Fruit fly (Drosophila melanogaster): ENCODE measurements around the gene CG8773.

CG8773 gene

dm6 chr3R:13303126-13303525 lies 8.6 kb downstream of the CG8773 start, which contains the start of gene CG43208:
CG43208 (plus strand) TSS chr3R:13303426.
- TF ChIP-seq dac (GFP tag; optimal IDR thresholded peaks at IDR 0.05), result no peak
- no peak for TF ChIP-seq ss (GFP tag; optimal IDR thresholded peaks at IDR 0.05)
- no peak for TF ChIP-seq fkh (GFP tag; optimal IDR thresholded peaks at IDR 0.05)
- TF ChIP-seq CG4318 (GFP tag; optimal IDR thresholded peaks at IDR 0.05), result no peak
- no peak for TF ChIP-seq pdm3 (GFP tag; optimal IDR thresholded peaks at IDR 0.05)
- no peak for TF ChIP-seq Met (GFP tag; optimal IDR thresholded peaks at IDR 0.05)
- TF ChIP-seq CG3919 (GFP tag; optimal IDR thresholded peaks at IDR 0.05), result no peak
- TF ChIP-seq CG15336 (GFP tag; IDR thresholded peaks at IDR 0.05), result no peak
- TF ChIP-seq CG10669 (GFP tag; optimal IDR thresholded peaks at IDR 0.05), result no peak
- TF ChIP-seq Gug (GFP tag; IDR thresholded peaks at IDR 0.05), result no peak
- no peak for TF ChIP-seq Hr39 (GFP tag; optimal IDR thresholded peaks at IDR 0.05)
- no peak for TF ChIP-seq CG8319 (GFP tag; optimal IDR thresholded peaks at IDR 0.05)
- TF ChIP-seq dsx (GFP tag; optimal IDR thresholded peaks at IDR 0.05; ENCODE audit: poor library complexity, severe bottlenecking), result no peak
- TF ChIP-seq Sox14 (GFP tag; optimal IDR thresholded peaks at IDR 0.05), result no peak
- no peak for TF ChIP-seq CG11762 (GFP tag; optimal IDR thresholded peaks at IDR 0.05; ENCODE audit: insufficient read depth)
- TF ChIP-seq Smox (GFP tag; optimal IDR thresholded peaks at IDR 0.05), result no peak

DNA sequence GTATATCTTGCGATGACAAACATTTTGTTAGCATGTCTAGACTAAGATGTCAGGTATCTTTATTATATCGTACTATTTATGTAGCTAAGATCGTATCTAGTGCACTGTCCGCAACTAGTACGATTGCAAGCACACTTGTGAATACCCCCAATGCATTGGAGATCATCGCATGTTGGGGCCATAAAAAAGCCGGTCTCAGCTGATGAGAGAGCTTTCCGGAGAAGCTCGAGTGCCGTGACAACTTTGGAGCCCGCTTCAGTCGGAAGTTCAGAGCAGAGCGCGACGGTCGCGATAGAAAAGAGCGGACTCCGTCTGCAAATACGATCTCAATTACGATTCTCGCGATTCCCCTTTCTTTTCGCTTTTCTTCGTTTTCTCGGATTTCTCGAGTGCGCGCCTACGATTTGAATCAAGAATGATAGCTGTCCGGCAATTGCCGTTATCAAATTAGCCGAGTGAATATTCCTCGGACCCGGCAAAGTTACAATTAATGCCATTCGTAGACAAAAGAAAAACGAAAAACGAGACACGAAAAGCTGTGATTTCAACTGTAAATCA lies 10.0 kb downstream of the CG8773 start:
- TF ChIP-seq achi (GFP tag; optimal IDR thresholded peaks at IDR 0.05) (no peak), CG11294 (GFP tag; IDR thresholded peaks at IDR 0.05) (no peak), CG1621 (tag; optimal IDR thresholded peaks at IDR 0.05) (peak; percentile 74), CG15336 (GFP tag; IDR thresholded peaks at IDR 0.05) (peak; percentile 42; the same call in 1 of the 2 replicates), spab (GFP tag; optimal IDR thresholded peaks at IDR 0.05) (no peak), CG6276 (GFP tag; optimal IDR thresholded peaks at IDR 0.05) (peak; percentile 3), CG3919 (GFP tag; optimal IDR thresholded peaks at IDR 0.05) (peak; percentile 53), fkh (GFP tag; optimal IDR thresholded peaks at IDR 0.05) (no peak), CG10669 (GFP tag; optimal IDR thresholded peaks at IDR 0.05) (no peak), net (GFP tag; optimal IDR thresholded peaks at IDR 0.05) (peak; percentile 4), Ets96B (tag; optimal IDR thresholded peaks at IDR 0.05) (no peak), CG6163 (GFP tag; IDR thresholded peaks at IDR 0.05) (peak; percentile 53), svp (GFP tag) (peak; percentile 26), CG11762 (GFP tag; optimal IDR thresholded peaks at IDR 0.05; ENCODE audit: insufficient read depth) (no peak)

dm6 chr3R:13305318-13305899 lies 10.9 kb downstream of the CG8773 start:
- TF ChIP-seq fd85E (GFP tag; optimal IDR thresholded peaks at IDR 0.05), result peak; percentile 15
- TF ChIP-seq pdm3 (GFP tag; optimal IDR thresholded peaks at IDR 0.05), result peak; percentile 58
- peak; percentile 61 for TF ChIP-seq Sox15 (GFP tag; optimal IDR thresholded peaks at IDR 0.05)
- no peak for TF ChIP-seq Hr38 (GFP tag; optimal IDR thresholded peaks at IDR 0.05)
- TF ChIP-seq CG3919 (GFP tag; optimal IDR thresholded peaks at IDR 0.05), result peak; percentile 82
- TF ChIP-seq Lpt (GFP tag; optimal IDR thresholded peaks at IDR 0.05), result peak; percentile 79
- peak; percentile 79 for TF ChIP-seq dsx (GFP tag; optimal IDR thresholded peaks at IDR 0.05; ENCODE audit: poor library complexity, severe bottlenecking)
- TF ChIP-seq CG6808 (GFP tag; optimal IDR thresholded peaks at IDR 0.05), result peak; percentile 83
- TF ChIP-seq Smox (GFP tag; optimal IDR thresholded peaks at IDR 0.05), result peak; percentile 63
- no peak for TF ChIP-seq fkh (GFP tag; optimal IDR thresholded peaks at IDR 0.05)
- peak; percentile 54 for TF ChIP-seq Hr39 (GFP tag; optimal IDR thresholded peaks at IDR 0.05)
- peak; percentile 88 for TF ChIP-seq esn (GFP tag; optimal IDR thresholded peaks at IDR 0.05)
- peak; percentile 91 for TF ChIP-seq CG34406 (GFP tag; optimal IDR thresholded peaks at IDR 0.05)
- peak; percentile 51 for TF ChIP-seq Eip75B (GFP tag; optimal IDR thresholded peaks at IDR 0.05)
- peak; percentile 90 for TF ChIP-seq CG10631 (GFP tag; optimal IDR thresholded peaks at IDR 0.05)
- peak; percentile 45 for TF ChIP-seq Hr4 (GFP tag; optimal IDR thresholded peaks at IDR 0.05)
- peak; percentile 79 for TF ChIP-seq CG15336 (GFP tag; IDR thresholded peaks at IDR 0.05)
- peak; percentile 88 for TF ChIP-seq svp (GFP tag)
- TF ChIP-seq achi (GFP tag; optimal IDR thresholded peaks at IDR 0.05), result peak; percentile 90
- peak; percentile 68 for TF ChIP-seq CG10669 (GFP tag; optimal IDR thresholded peaks at IDR 0.05)
- TF ChIP-seq Ets21C (GFP tag; optimal IDR thresholded peaks at IDR 0.05), result peak; percentile 21
- TF ChIP-seq acj6 (GFP tag; optimal IDR thresholded peaks at IDR 0.05), result peak; percentile 85
- TF ChIP-seq CG8319 (GFP tag; optimal IDR thresholded peaks at IDR 0.05), result peak; percentile 70
- peak; percentile 74 to 78 for TF ChIP-seq ss (GFP tag; optimal IDR thresholded peaks at IDR 0.05)
- TF ChIP-seq Met (GFP tag; optimal IDR thresholded peaks at IDR 0.05), result peak; percentile 79
- peak; percentile 94 for TF ChIP-seq CG32006 (GFP tag; optimal IDR thresholded peaks at IDR 0.05)
- TF ChIP-seq lz (GFP tag; optimal IDR thresholded peaks at IDR 0.05), result peak; percentile 62
- TF ChIP-seq CG1621 (tag; optimal IDR thresholded peaks at IDR 0.05), result peak; percentile 40
- TF ChIP-seq CG8119 (GFP tag; IDR thresholded peaks at IDR 0.05), result peak; percentile 84
- peak; percentile 31 to 94 for TF ChIP-seq salr (GFP tag; optimal IDR thresholded peaks at IDR 0.05)
- peak; percentile 89 for TF ChIP-seq CG8632 (GFP tag; optimal IDR thresholded peaks at IDR 0.05)
- peak; percentile 78 for TF ChIP-seq CG6792 (GFP tag; optimal IDR thresholded peaks at IDR 0.05)
- peak; percentile 76 for TF ChIP-seq net (GFP tag; optimal IDR thresholded peaks at IDR 0.05)
- peak; percentile 62 for TF ChIP-seq CG31627 (GFP tag; optimal IDR thresholded peaks at IDR 0.05)

Measured in whole organism, prepupa.